Fruit fly (Drosophila melanogaster) whole organism, embryonic: ENCODE results near the gene CG32170.
A peak's percentile ranks its signal among the peaks of the same experiment; 100 is the strongest.

Source experiments
- Asciz ChIP-seq: fragments of 200-800 bp; sonication (Bioruptor generic); optimal IDR thresholded peaks from 2 replicates; lab custom pipeline; 2017; ENCODE audit warnings: missing biosample characterization, mild to moderate bottlenecking, missing genetic modification characterization, missing genetic modification reagents
- BtbVII ChIP-seq: fragments of 200-800 bp; sonication (Bioruptor generic); optimal IDR thresholded peaks from 3 replicates; lab custom pipeline; 2017; ENCODE audit warnings: missing biosample characterization, mild to moderate bottlenecking, missing genetic modification characterization
- C15 ChIP-seq: fragments of 200-800 bp; sonication (Bioruptor generic); IDR thresholded peaks from 3 replicates; pipeline ENCODE4 v1.3.6; 2022; ENCODE audit warnings: missing biosample characterization, missing genetic modification characterization
- CG10147 ChIP-seq: fragments of 200-800 bp; sonication (Bioruptor generic); optimal IDR thresholded peaks from 2 replicates; lab custom pipeline; 2019; ENCODE audit warnings: missing biosample characterization, mild to moderate bottlenecking, missing genetic modification characterization, moderate library complexity
- CG10959 ChIP-seq: fragments of 200-800 bp; sonication (Bioruptor generic); IDR thresholded peaks from 2 replicates; pipeline ENCODE4 v1.3.6; 2022; ENCODE audit warnings: missing biosample characterization, missing genetic modification characterization
- CG11093 ChIP-seq: fragments of 200-800 bp; sonication (Bioruptor generic); IDR thresholded peaks from 3 replicates; pipeline ENCODE4 v1.3.6; 2022; ENCODE audit warnings: missing biosample characterization, missing genetic modification characterization
- CG12391 ChIP-seq: fragments of 200-800 bp; sonication (Bioruptor generic); optimal IDR thresholded peaks from 3 replicates; lab custom pipeline; 2018; ENCODE audit warnings: missing biosample characterization, mild to moderate bottlenecking, missing genetic modification characterization, moderate library complexity
- CG12659 ChIP-seq: fragments of 200-800 bp; sonication (Bioruptor generic); optimal IDR thresholded peaks from 3 replicates; lab custom pipeline; 2017; ENCODE audit warnings: mild to moderate bottlenecking, missing biosample characterization, missing genetic modification reagents, missing genetic modification characterization
- CG17829 ChIP-seq: fragments of 200-800 bp; optimal IDR thresholded peaks from 2 replicates; lab custom pipeline; 2019; ENCODE audit warnings: missing biosample characterization, mild to moderate bottlenecking, missing genetic modification characterization, moderate library complexity
- CG18599 ChIP-seq: fragments of 200-800 bp; sonication (Bioruptor generic); optimal IDR thresholded peaks from 3 replicates; lab custom pipeline; 2017; ENCODE audit warnings: missing biosample characterization, missing genetic modification characterization, mild to moderate bottlenecking, moderate library complexity, missing genetic modification reagents
- CG2199 ChIP-seq: fragments of 200-800 bp; sonication (Bioruptor generic); IDR thresholded peaks from 3 replicates; pipeline ENCODE4 v1.3.6; 2022; ENCODE audit warnings: missing biosample characterization, missing genetic modification characterization
- CG2678 ChIP-seq: fragments of 200-800 bp; sonication (Bioruptor generic); optimal IDR thresholded peaks from 3 replicates; lab custom pipeline; 2019; ENCODE audit warnings: missing biosample characterization, mild to moderate bottlenecking, missing genetic modification characterization, moderate library complexity
- CG31441 ChIP-seq: fragments of 200-800 bp; sonication (Bioruptor generic); IDR thresholded peaks from 2 replicates; pipeline ENCODE4 v1.3.6; 2022; ENCODE audit warnings: missing biosample characterization, missing genetic modification characterization
- CG3281 ChIP-seq: fragments of 200-800 bp; sonication (Bioruptor generic); optimal IDR thresholded peaks from 3 replicates; lab custom pipeline; 2017; ENCODE audit warnings: missing biosample characterization, mild to moderate bottlenecking, missing genetic modification characterization
- CG34376 ChIP-seq: fragments of 200-800 bp; sonication (Bioruptor generic); optimal IDR thresholded peaks from 2 replicates; lab custom pipeline; 2018; ENCODE audit warnings: missing biosample characterization, mild to moderate bottlenecking, missing genetic modification characterization
- CG5180 ChIP-seq: fragments of 200-800 bp; sonication (Bioruptor generic); optimal IDR thresholded peaks from 3 replicates; lab custom pipeline; 2017; ENCODE audit warnings: missing biosample characterization, missing genetic modification characterization, mild to moderate bottlenecking, moderate library complexity, missing genetic modification reagents
- CG8388 ChIP-seq: fragments of 200-800 bp; sonication (Bioruptor generic); optimal IDR thresholded peaks from 2 replicates; lab custom pipeline; 2019; ENCODE audit warnings: missing biosample characterization, mild to moderate bottlenecking, missing genetic modification characterization, moderate library complexity
- CG9609 ChIP-seq: fragments of 200-800 bp; sonication (Bioruptor generic); optimal IDR thresholded peaks from 3 replicates; lab custom pipeline; 2016; ENCODE audit warnings: missing biosample characterization, missing genetic modification characterization
- CHES-1-like ChIP-seq: fragments of 200-800 bp; sonication (Bioruptor generic); optimal IDR thresholded peaks from 2 replicates; lab custom pipeline; 2016; ENCODE audit warnings: missing biosample characterization, missing genetic modification characterization
- Dbx ChIP-seq: fragments of 200-800 bp; sonication (Bioruptor generic); IDR thresholded peaks from 3 replicates; pipeline ENCODE4 v1.3.6; 2022; ENCODE audit warnings: missing biosample characterization, missing genetic modification characterization
- Dll ChIP-seq: fragments of 200-800 bp; sonication (Bioruptor generic); IDR thresholded peaks from 4 replicates; pipeline ENCODE4 v1.3.6; 2022; ENCODE audit warnings: missing biosample characterization, missing genetic modification characterization; ENCODE audit not compliant: partially characterized antibody
- Eip74EF ChIP-seq, 2 experiments: fragments of 200-800 bp in 1 of 2; fragments of >200 bp in 1 of 2; sonication (Bioruptor generic) in 1 of 2; optimal IDR thresholded peaks; 2 replicates each; lab custom pipeline; 2017 to 2019; ENCODE audit warnings: missing biosample characterization in 2 of 2, missing genetic modification characterization in 2 of 2, mild to moderate bottlenecking in 1 of 2, moderate library complexity in 1 of 2
- Ets65A ChIP-seq: fragments of 200-800 bp; sonication (Bioruptor generic); peaks from one replicate; lab custom pipeline; 2016; ENCODE audit warnings: missing biosample characterization, missing genetic modification characterization
- GATAe ChIP-seq: fragments of 200-800 bp; sonication (Bioruptor generic); conservative IDR thresholded peaks from 2 replicates; pipeline ENCODE4 v1.3.6; 2022; ENCODE audit warnings: missing biosample characterization, missing genetic modification characterization
- H15 ChIP-seq: fragments of 200-800 bp; sonication (Bioruptor generic); IDR thresholded peaks from 3 replicates; pipeline ENCODE4 v1.3.6; 2022; ENCODE audit warnings: missing biosample characterization, missing genetic modification characterization
- Hr78 ChIP-seq, 2 experiments: fragments of 200-800 bp in 1 of 2; fragments of >200 bp in 1 of 2; sonication (Bioruptor generic) in 1 of 2; optimal IDR thresholded peaks; 2 replicates each; lab custom pipeline; 2017 to 2019; ENCODE audit warnings: missing biosample characterization in 2 of 2, missing genetic modification characterization in 2 of 2, mild to moderate bottlenecking in 1 of 2, moderate library complexity in 1 of 2
- Med ChIP-seq: fragments of 200-800 bp; sonication (Bioruptor generic); peaks from one replicate; lab custom pipeline; 2016; ENCODE audit warnings: missing biosample characterization, missing genetic modification characterization, mild to moderate bottlenecking, inconsistent platforms, moderate library complexity
- Meics ChIP-seq: fragments of 200-800 bp; sonication (Bioruptor generic); optimal IDR thresholded peaks from 2 replicates; lab custom pipeline; 2017; ENCODE audit warnings: missing biosample characterization, mild to moderate bottlenecking, missing genetic modification characterization
- NFAT ChIP-seq: fragments of 200-800 bp; sonication (Bioruptor generic); IDR thresholded peaks from 2 replicates; pipeline ENCODE4 v1.3.6; 2022; ENCODE audit warnings: missing biosample characterization, missing genetic modification characterization
- Pdp1 ChIP-seq, 2 experiments: fragments of 200-800 bp; sonication (Bioruptor generic); optimal IDR thresholded peaks; 3 replicates each; lab custom pipeline; 2016; ENCODE audit warnings: missing biosample characterization in 2 of 2, missing genetic modification characterization in 2 of 2, mild to moderate bottlenecking in 1 of 2, moderate library complexity in 1 of 2
- Sox102F ChIP-seq: fragments of 200-800 bp; sonication (Bioruptor generic); optimal IDR thresholded peaks from 2 replicates; lab custom pipeline; 2018; ENCODE audit warnings: missing biosample characterization, mild to moderate bottlenecking, missing genetic modification characterization, moderate library complexity
- chinmo ChIP-seq: fragments of 200-800 bp; sonication (Bioruptor generic); IDR thresholded peaks from 4 replicates; pipeline ENCODE4 v1.3.6; 2022; ENCODE audit warnings: missing biosample characterization, missing genetic modification characterization; ENCODE audit not compliant: partially characterized antibody
- crol ChIP-seq: fragments of 200-800 bp; sonication (Bioruptor generic); IDR thresholded peaks from 2 replicates; pipeline ENCODE4 v1.3.6; 2022; ENCODE audit warnings: missing biosample characterization, missing genetic modification characterization
- dpn ChIP-seq, 2 experiments: fragments of 200-800 bp; sonication (Bioruptor generic); optimal IDR thresholded peaks; 3 replicates each; lab custom pipeline; 2016; ENCODE audit warnings: missing biosample characterization in 2 of 2, missing genetic modification characterization in 2 of 2
- exex ChIP-seq: fragments of 200-800 bp; sonication (Bioruptor generic); optimal IDR thresholded peaks from 4 replicates; lab custom pipeline; 2018; ENCODE audit warnings: missing biosample characterization, mild to moderate bottlenecking, missing genetic modification characterization, moderate library complexity
- fd3F ChIP-seq: fragments of 200-800 bp; sonication (Bioruptor generic); optimal IDR thresholded peaks from 2 replicates; lab custom pipeline; 2018; ENCODE audit warnings: missing biosample characterization, mild to moderate bottlenecking, missing genetic modification characterization, moderate library complexity
- ftz-f1 ChIP-seq: fragments of 200-800 bp; sonication (Bioruptor generic); optimal IDR thresholded peaks from 2 replicates; lab custom pipeline; 2016; ENCODE audit warnings: missing biosample characterization, missing genetic modification characterization
- grau ChIP-seq: fragments of 200-800 bp; optimal IDR thresholded peaks from 3 replicates; lab custom pipeline; 2019; ENCODE audit warnings: missing biosample characterization, mild to moderate bottlenecking, missing genetic modification characterization, moderate library complexity
- gsb ChIP-seq: fragments of 200-800 bp; sonication (Bioruptor generic); IDR thresholded peaks from 2 replicates; pipeline ENCODE4 v1.3.6; 2022; ENCODE audit warnings: missing biosample characterization, missing genetic modification characterization
- jigr1 ChIP-seq: fragments of 200-800 bp; sonication (Bioruptor generic); IDR thresholded peaks from 3 replicates; pipeline ENCODE4 v1.3.6; 2022; ENCODE audit warnings: missing biosample characterization, missing genetic modification characterization
- mirr ChIP-seq: fragments of 200-800 bp; sonication (Bioruptor generic); optimal IDR thresholded peaks from 3 replicates; lab custom pipeline; 2018; ENCODE audit warnings: missing biosample characterization, mild to moderate bottlenecking, missing genetic modification characterization
- nmo ChIP-seq: fragments of 200-800 bp; sonication (Bioruptor generic); optimal IDR thresholded peaks from 2 replicates; lab custom pipeline; 2018; ENCODE audit warnings: missing biosample characterization, mild to moderate bottlenecking, missing genetic modification characterization, moderate library complexity
- phol ChIP-seq: fragments of 200-800 bp; sonication (Bioruptor generic); optimal IDR thresholded peaks from 3 replicates; lab custom pipeline; 2018; ENCODE audit warnings: missing biosample characterization, mild to moderate bottlenecking, missing genetic modification characterization, moderate library complexity
- psq ChIP-seq: fragments of 200-800 bp; sonication (Bioruptor generic); optimal IDR thresholded peaks from 2 replicates; lab custom pipeline; 2017; ENCODE audit warnings: missing biosample characterization, missing genetic modification characterization
- sd ChIP-seq: fragments of 200-800 bp; sonication (Bioruptor generic); optimal IDR thresholded peaks from 3 replicates; lab custom pipeline; 2018; ENCODE audit warnings: missing biosample characterization, mild to moderate bottlenecking, missing genetic modification characterization, moderate library complexity
- sim ChIP-seq: fragments of 200-800 bp; sonication (Bioruptor generic); IDR thresholded peaks from 2 replicates; pipeline ENCODE4 v1.3.6; 2022; ENCODE audit warnings: missing biosample characterization, missing genetic modification characterization
- sug ChIP-seq: fragments of 200-800 bp; optimal IDR thresholded peaks from 2 replicates; lab custom pipeline; 2019; ENCODE audit warnings: missing biosample characterization, mild to moderate bottlenecking, missing genetic modification characterization, moderate library complexity
- zfh1 ChIP-seq: fragments of 200-800 bp; sonication (Bioruptor generic); IDR thresholded peaks from 3 replicates; pipeline ENCODE4 v1.3.6; 2022; ENCODE audit warnings: missing biosample characterization, missing genetic modification characterization

Gene CG32170

DNA sequence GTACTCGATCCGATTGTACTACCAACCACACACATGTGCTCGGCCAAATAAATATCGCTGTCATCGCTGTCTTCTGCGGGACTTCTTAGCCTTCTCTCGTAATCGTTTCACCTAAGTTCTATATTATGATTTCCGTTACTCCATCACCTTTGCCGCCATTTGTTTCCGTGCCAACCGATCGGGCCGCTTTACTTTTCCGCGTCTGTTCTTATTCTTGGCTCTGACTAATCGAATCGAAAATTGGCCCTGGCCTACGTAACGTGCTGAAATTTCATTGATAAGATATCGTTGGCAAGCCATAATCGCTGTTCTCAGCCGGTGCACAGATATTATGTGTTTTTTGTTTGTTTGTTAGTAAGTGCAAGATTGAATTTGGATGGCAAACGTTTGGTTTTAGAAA, 9.9 kb upstream of the CG32170 start:
- TF ChIP-seq CG34376, result peak; percentile 25
- TF ChIP-seq Meics (GFP tag; lab: Kevin White, UChicago), result peak; percentile 13
- peak; percentile 16 for TF ChIP-seq CG18599 (GFP tag; lab: Kevin White, UChicago)
- TF ChIP-seq chinmo (GFP tag; lab: Robert Waterston, UW), result 0 out of 4 replicates have a peak, but pooled peaks have one; percentile 23
- TF ChIP-seq grau (tag; lab: Kevin White, UChicago), result no peak
- 0 out of 3 replicates have a peak, but pooled peaks have one; percentile 14 for TF ChIP-seq CG2199 (GFP tag; lab: Robert Waterston, UW)
- TF ChIP-seq exex (tag; lab: Kevin White, UChicago), result peak; percentile 81
- TF ChIP-seq NFAT (GFP tag; lab: Robert Waterston, UW), result no peak
- TF ChIP-seq sug (tag; lab: Kevin White, UChicago), result peak; percentile 39
- no peak for TF ChIP-seq CG11093 (GFP tag; lab: Robert Waterston, UW)
- no peak for TF ChIP-seq CG5180 (GFP tag; lab: Kevin White, UChicago)
- TF ChIP-seq mirr (GFP tag; lab: Kevin White, UChicago), result peak; percentile 41
- no peak for TF ChIP-seq jigr1 (GFP tag; lab: Robert Waterston, UW)
- TF ChIP-seq Dll (GFP tag; lab: Robert Waterston, UW), result no peak
- peak; percentile 35 for TF ChIP-seq GATAe (GFP tag; lab: Robert Waterston, UW)
- TF ChIP-seq sd (tag; lab: Kevin White, UChicago), result peak; percentile 40
- peak; percentile 62 for TF ChIP-seq Med (GFP tag; lab: Kevin White, UChicago)
- TF ChIP-seq CG10959 (GFP tag; lab: Robert Waterston, UW), result no peak
- peak in 1 of 2 experiments; percentile 48 for TF ChIP-seq Eip74EF (GFP tag; optimal IDR thresholded peaks at IDR 0.05; lab: Kevin White, UChicago)
- peak; percentile 29 for TF ChIP-seq BtbVII (GFP tag; lab: Kevin White, UChicago)
- TF ChIP-seq Pdp1 (GFP tag; optimal IDR thresholded peaks at IDR 0.05; lab: Kevin White, UChicago), result peak in 1 of 2 experiments; percentile 61
- TF ChIP-seq CG9609 (GFP tag; lab: Kevin White, UChicago), result no peak
- TF ChIP-seq zfh1, result no peak

- TF ChIP-seq C15 (GFP tag; lab: Robert Waterston, UW) (no peak), CG3281 (GFP tag; lab: Kevin White, UChicago) (peak; percentile 47), fd3F (GFP tag; lab: Kevin White, UChicago) (no peak), nmo (GFP tag; lab: Kevin White, UChicago) (peak; percentile 54), crol (GFP tag; lab: Robert Waterston, UW) (no peak; the same call in 1 of the 2 replicates), ftz-f1 (GFP tag; lab: Kevin White, UChicago) (no peak), gsb (no peak), dpn (GFP tag; optimal IDR thresholded peaks at IDR 0.05; lab: Kevin White, UChicago) (peak in 1 of 2 experiments; percentile 8), CG10147 (peak; percentile 39), CG34376 (no peak), CG2678 (tag; lab: Kevin White, UChicago) (peak; percentile 62), Ets65A (GFP tag; lab: Kevin White, UChicago) (peak; percentile 75), Hr78 (GFP tag; optimal IDR thresholded peaks at IDR 0.05; lab: Kevin White, UChicago) (peak in 1 of 2 experiments; percentile 0), Dbx (0 out of 3 replicates have a peak, but pooled peaks have one; percentile 7), CG31441 (peak; percentile 53; the same call in 1 of the 2 replicates), NFAT (GFP tag; lab: Robert Waterston, UW) (no peak), psq (GFP tag; lab: Kevin White, UChicago) (no peak), CG12659 (peak; percentile 9), CG8388 (GFP tag; lab: Kevin White, UChicago) (peak; percentile 14), CG17829 (tag; lab: Kevin White, UChicago) (peak; percentile 12), Asciz (peak; percentile 16), H15 (no peak), CG12391 (tag; lab: Kevin White, UChicago) (peak; percentile 41), Sox102F (peak; percentile 49), sim (GFP tag; lab: Robert Waterston, UW) (no peak), phol (tag; lab: Kevin White, UChicago) (peak; percentile 45), CHES-1-like (no peak)
Observed at dm6 chr3L:16870723-16871137, 6.4 kb upstream of the CG32170 start.
